Worm (Caenorhabditis elegans): ENCODE results near the gene oma-1.

ce11 chrIV:8901346-8901745, 12.6 kb downstream of the oma-1 start, which contains the start of gene C27B7.5:
- TF ChIP-seq ama-1 (optimal IDR thresholded peaks at IDR 0.05) (no peak), hmbx-1 (tag; optimal IDR thresholded peaks at IDR 0.05) (no peak), tbx-37 (GFP tag; conservative IDR thresholded peaks at IDR 0.05) (no peak), sea-1 (GFP tag; conservative IDR thresholded peaks at IDR 0.05) (no peak), hmg-4 (GFP tag; optimal IDR thresholded peaks at IDR 0.05) (no peak), ceh-36 (tag; optimal IDR thresholded peaks at IDR 0.05) (no peak), F13C5.2 (tag; optimal IDR thresholded peaks at IDR 0.05) (no peak), tra-4 (tag; optimal IDR thresholded peaks at IDR 0.05) (no peak), pes-1 (GFP tag; IDR thresholded peaks at IDR 0.05) (no peak), aly-1 (tag; optimal IDR thresholded peaks at IDR 0.05) (no peak), tbx-11 (GFP tag; IDR thresholded peaks at IDR 0.05) (no peak)
